Worm (Caenorhabditis elegans): ENCODE measurements around the gene zchc-1A.

DNA sequence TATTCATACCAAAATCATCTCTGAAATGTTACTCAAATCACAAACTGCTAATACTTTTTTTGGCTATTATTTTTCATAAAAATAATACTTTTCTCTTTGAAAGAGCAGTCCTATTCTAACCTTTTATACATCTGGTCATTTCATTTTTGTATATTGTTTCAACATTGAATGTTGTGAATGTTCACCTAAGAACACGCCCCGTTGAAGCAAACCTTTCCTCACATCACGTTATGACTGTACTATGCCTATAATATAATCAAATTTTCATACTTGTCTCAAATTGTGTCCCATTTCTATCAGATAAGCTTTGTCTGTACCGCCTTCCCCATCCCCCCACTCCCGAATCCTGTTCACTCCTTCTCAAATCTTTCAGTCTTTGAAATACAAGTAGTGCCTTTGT, 44.2 kb downstream of the zchc-1A start:
- TF ChIP-seq hmbx-1 (tag; optimal IDR thresholded peaks at IDR 0.05) (no peak), ama-1 (optimal IDR thresholded peaks at IDR 0.05) (no peak), sea-1 (GFP tag; conservative IDR thresholded peaks at IDR 0.05) (no peak), flt-1 (GFP tag; IDR thresholded peaks at IDR 0.05) (no peak), aly-1 (tag; optimal IDR thresholded peaks at IDR 0.05) (no peak), hnd-1 (tag; optimal IDR thresholded peaks at IDR 0.05) (no peak), hmg-4 (GFP tag; optimal IDR thresholded peaks at IDR 0.05) (no peak), tbx-37 (GFP tag; conservative IDR thresholded peaks at IDR 0.05) (no peak), tra-4 (tag; optimal IDR thresholded peaks at IDR 0.05) (no peak), B0310.2 (tag; optimal IDR thresholded peaks at IDR 0.05) (no peak), ceh-36 (tag; optimal IDR thresholded peaks at IDR 0.05) (no peak), scrt-1 (GFP tag; IDR thresholded peaks at IDR 0.05) (no peak), ceh-13 (GFP tag; optimal IDR thresholded peaks at IDR 0.05) (no peak), F13C5.2 (tag; optimal IDR thresholded peaks at IDR 0.05) (no peak)
